Worm (Caenorhabditis elegans) whole organism, L3 larva: ENCODE results near the gene K06A4.2.

Source experiments
- ceh-82 ChIP-seq: fragments of 150-350 bp; optimal IDR thresholded peaks from 2 replicates; lab custom pipeline; 2014; ENCODE audit warnings: missing biosample characterization, missing genetic modification characterization
- ceh-9 ChIP-seq: sonication (generic microtip); optimal IDR thresholded peaks from 2 replicates; lab custom pipeline; 2018; ENCODE audit warnings: missing biosample characterization, missing genetic modification characterization
- egl-27 ChIP-seq: sonication (generic microtip); optimal IDR thresholded peaks from 4 replicates; lab custom pipeline; 2017; ENCODE audit warnings: missing biosample characterization, missing genetic modification reagents, missing genetic modification characterization
- egl-5 ChIP-seq: fragments of 150-350 bp; optimal IDR thresholded peaks from 2 replicates; lab custom pipeline; 2017; ENCODE audit warnings: missing biosample characterization, missing genetic modification reagents, missing genetic modification characterization, inconsistent platforms
- elt-1 ChIP-seq: fragments of 150-350 bp; optimal IDR thresholded peaks from 2 replicates; lab custom pipeline; 2014; ENCODE audit warnings: missing biosample characterization, missing genetic modification characterization
- elt-2 ChIP-seq: sonication (generic microtip); optimal IDR thresholded peaks from 2 replicates; lab custom pipeline; 2016; ENCODE audit warnings: missing genetic modification reagents, mild to moderate bottlenecking, missing genetic modification characterization, missing compliant biosample characterization
- elt-3 ChIP-seq, 3 experiments: fragments of 150-350 bp in 1 of 3; sonication (generic microtip) in 2 of 3; optimal IDR thresholded peaks; 2 replicates in 2 of 3; 4 replicates in 1 of 3; lab custom pipeline; 2014 to 2017; ENCODE audit warnings: missing biosample characterization in 3 of 3, missing genetic modification characterization in 3 of 3
- fkh-10 ChIP-seq: sonication (generic microtip); optimal IDR thresholded peaks from 2 replicates; lab custom pipeline; 2017; ENCODE audit warnings: missing biosample characterization, missing genetic modification reagents, missing genetic modification characterization
- fkh-2 ChIP-seq: fragments of 150-350 bp; optimal IDR thresholded peaks from 2 replicates; lab custom pipeline; 2014; ENCODE audit warnings: missing biosample characterization, missing genetic modification reagents, missing genetic modification characterization
- fos-1 ChIP-seq: fragments of 150-350 bp; optimal IDR thresholded peaks from 2 replicates; lab custom pipeline; 2014; ENCODE audit warnings: missing biosample characterization, missing genetic modification characterization
- hmg-11 ChIP-seq: sonication (generic microtip); optimal IDR thresholded peaks from 2 replicates; lab custom pipeline; 2016; ENCODE audit warnings: missing genetic modification characterization, missing compliant biosample characterization
- jun-1 ChIP-seq: fragments of 150-350 bp; optimal IDR thresholded peaks from 2 replicates; lab custom pipeline; 2014; ENCODE audit warnings: missing biosample characterization, missing genetic modification reagents, missing genetic modification characterization
- lin-15B ChIP-seq: fragments of 150-350 bp; optimal IDR thresholded peaks from 2 replicates; lab custom pipeline; 2014; ENCODE audit warnings: missing biosample characterization, missing genetic modification characterization
- lin-39 ChIP-seq: fragments of 150-350 bp; optimal IDR thresholded peaks from 2 replicates; lab custom pipeline; 2018; ENCODE audit warnings: missing biosample characterization, missing genetic modification reagents, missing genetic modification characterization
- mdl-1 ChIP-seq: fragments of 150-350 bp; optimal IDR thresholded peaks from 2 replicates; lab custom pipeline; 2014; ENCODE audit warnings: missing biosample characterization, missing genetic modification characterization
- nfya-1 ChIP-seq: sonication (generic microtip); optimal IDR thresholded peaks from 2 replicates; lab custom pipeline; 2017; ENCODE audit warnings: missing genetic modification characterization, mild to moderate bottlenecking, missing compliant biosample characterization, antibody characterized with exemption, moderate library complexity; ENCODE audit not compliant: insufficient read depth
- nhr-11 ChIP-seq: fragments of 150-350 bp; optimal IDR thresholded peaks from 2 replicates; lab custom pipeline; 2014; ENCODE audit warnings: missing biosample characterization, missing genetic modification characterization
- nhr-12 ChIP-seq: fragments of 150-350 bp; optimal IDR thresholded peaks from 2 replicates; lab custom pipeline; 2014; ENCODE audit warnings: missing biosample characterization, missing genetic modification characterization
- nhr-23 ChIP-seq: fragments of 150-350 bp; optimal IDR thresholded peaks from 2 replicates; lab custom pipeline; 2014; ENCODE audit warnings: missing biosample characterization, missing genetic modification reagents, missing genetic modification characterization
- nhr-237 ChIP-seq: fragments of 150-350 bp; optimal IDR thresholded peaks from 2 replicates; lab custom pipeline; 2014; ENCODE audit warnings: missing biosample characterization, missing genetic modification characterization
- nhr-25 ChIP-seq: sonication (generic microtip); optimal IDR thresholded peaks from 2 replicates; lab custom pipeline; 2017; ENCODE audit warnings: missing biosample characterization, missing genetic modification characterization
- nhr-67 ChIP-seq: fragments of 150-350 bp; optimal IDR thresholded peaks from 2 replicates; lab custom pipeline; 2014; ENCODE audit warnings: missing biosample characterization, missing genetic modification characterization
- nhr-76 ChIP-seq: fragments of 150-350 bp; sonication (generic microtip); optimal IDR thresholded peaks from 5 replicates; lab custom pipeline; 2014; ENCODE audit warnings: missing biosample characterization, missing genetic modification characterization
- nhr-77 ChIP-seq: fragments of 150-350 bp; optimal IDR thresholded peaks from 2 replicates; lab custom pipeline; 2014; ENCODE audit warnings: missing biosample characterization, missing genetic modification characterization
- pha-4 ChIP-seq: fragments of 150-350 bp; optimal IDR thresholded peaks from 2 replicates; lab custom pipeline; 2014; ENCODE audit warnings: missing biosample characterization, missing genetic modification reagents, missing genetic modification characterization
- pqm-1 ChIP-seq: fragments of 150-350 bp; optimal IDR thresholded peaks from 2 replicates; lab custom pipeline; 2017; ENCODE audit warnings: missing biosample characterization, missing genetic modification characterization, inconsistent platforms
- snpc-4 ChIP-seq: fragments of 150-350 bp; optimal IDR thresholded peaks from 2 replicates; lab custom pipeline; 2014; ENCODE audit warnings: missing biosample characterization, missing genetic modification characterization
- unc-39 ChIP-seq: sonication (generic microtip); optimal IDR thresholded peaks from 4 replicates; lab custom pipeline; 2017; ENCODE audit warnings: missing biosample characterization, missing genetic modification characterization
- ztf-11 ChIP-seq: fragments of 150-350 bp; optimal IDR thresholded peaks from 2 replicates; lab custom pipeline; 2014; ENCODE audit warnings: missing biosample characterization, missing genetic modification characterization
- ztf-4 ChIP-seq: fragments of 150-350 bp; optimal IDR thresholded peaks from 2 replicates; lab custom pipeline; 2014; ENCODE audit warnings: missing biosample characterization, missing genetic modification characterization

Gene K06A4.2

DNA sequence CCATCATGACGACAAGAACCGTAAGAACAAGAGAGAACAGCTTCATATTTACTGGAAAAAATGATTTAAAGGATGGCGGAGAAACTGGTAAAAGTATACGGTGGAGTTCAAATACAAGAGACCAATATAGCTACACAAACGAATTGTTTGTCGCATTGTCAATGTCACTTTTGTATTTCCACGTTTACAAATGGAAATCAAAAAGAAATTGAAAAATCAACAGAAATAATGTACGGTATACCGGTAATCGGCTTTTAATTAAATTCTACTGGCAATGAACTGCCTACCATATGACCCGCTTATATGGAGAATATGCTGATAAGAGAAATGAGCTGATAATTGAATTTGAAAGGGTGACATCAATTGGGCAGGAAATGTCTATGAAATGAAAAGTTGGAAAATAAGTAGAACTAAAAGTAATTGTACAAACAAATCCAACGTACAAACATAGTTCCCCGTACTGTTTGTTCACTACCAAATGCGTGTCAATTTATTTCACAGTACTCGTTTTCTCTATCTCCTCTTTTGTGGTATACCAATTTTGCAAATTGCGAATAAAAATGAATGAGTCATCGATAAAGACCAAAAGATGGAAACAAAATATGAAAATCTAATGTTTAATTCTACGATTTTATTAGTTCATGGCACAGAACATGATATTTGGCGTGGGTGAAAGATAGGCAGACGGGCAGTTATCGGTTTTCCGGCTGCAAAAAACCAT is 7.6 kb downstream of the K06A4.2 start, which contains the start of gene K06A4.7:
Gene K06A4.7, minus strand, starts transcription at position 51 of the 721 bp plus-strand sequence.
- peak; percentile 67 for TF ChIP-seq pha-4
- peak; percentile 44 for TF ChIP-seq jun-1 (tag; lab: Kevin White, UChicago)
- no peak for TF ChIP-seq hmg-11 (tag; lab: Kevin White, UChicago)
- TF ChIP-seq elt-2 (tag; lab: Kevin White, UChicago), result peak; percentile 87
- TF ChIP-seq ceh-9 (tag; lab: Kevin White, UChicago), result no peak
- TF ChIP-seq pqm-1 (tag; lab: Kevin White, UChicago), result peak; percentile 70

DNA sequence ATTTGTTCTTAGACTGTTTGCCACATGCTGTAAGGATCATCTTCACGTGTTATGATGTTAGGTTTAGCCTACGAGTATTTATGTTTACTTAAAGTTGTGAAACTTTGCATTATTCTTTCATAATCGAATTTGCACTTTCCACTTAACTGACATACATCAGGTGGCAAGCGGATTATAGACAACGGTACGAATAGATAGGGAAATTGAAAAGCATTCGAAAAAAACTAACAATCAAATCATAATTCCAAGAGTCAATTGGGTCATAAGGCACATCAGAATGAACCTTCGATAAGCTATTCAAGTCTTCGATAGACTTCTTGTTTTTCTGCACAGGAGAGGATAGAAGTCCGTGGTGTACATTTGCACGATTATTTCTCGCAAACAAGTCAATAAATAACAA is 8.5 kb downstream of the K06A4.2 start:
- TF ChIP-seq hmg-11 (tag; lab: Kevin White, UChicago), result no peak
- no peak for TF ChIP-seq nhr-23 (tag; lab: Kevin White, UChicago)
- TF ChIP-seq ceh-82, result no peak
- no peak for TF ChIP-seq nhr-237 (tag; lab: Kevin White, UChicago)
- TF ChIP-seq lin-15B (tag; lab: Kevin White, UChicago), result no peak
- TF ChIP-seq ztf-11 (tag; lab: Kevin White, UChicago), result no peak
- no peak for TF ChIP-seq nhr-12 (tag; lab: Kevin White, UChicago)
- no peak for TF ChIP-seq nhr-67 (tag; lab: Kevin White, UChicago)
- no peak for TF ChIP-seq nhr-77
- TF ChIP-seq nhr-25 (tag; lab: Kevin White, UChicago), result no peak
- peak; percentile 69 for TF ChIP-seq elt-2 (tag; lab: Kevin White, UChicago)
- no peak for TF ChIP-seq nhr-11 (tag; lab: Kevin White, UChicago)
- no peak for TF ChIP-seq nfya-1 (tag; lab: Kevin White, UChicago)
- TF ChIP-seq pqm-1 (tag; lab: Kevin White, UChicago), result peak; percentile 75

DNA sequence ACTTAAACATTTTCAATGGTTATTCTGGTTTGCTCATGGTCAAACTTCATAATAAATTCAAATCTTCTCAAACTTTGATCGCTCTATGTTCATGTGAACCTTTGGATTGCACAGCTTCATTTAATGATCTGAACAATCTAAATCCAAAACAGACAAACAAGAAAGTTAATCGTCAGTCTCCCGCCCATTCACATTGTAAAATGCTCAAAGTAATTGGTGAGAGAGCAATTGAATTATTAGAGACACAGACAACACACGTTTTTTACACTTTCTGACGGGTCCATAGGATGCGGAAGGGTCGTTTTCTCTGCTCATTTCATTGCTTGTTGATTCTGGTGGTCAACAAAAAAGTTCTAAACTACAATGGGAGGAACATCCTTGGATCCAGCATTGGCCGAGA is 12.7 kb downstream of the K06A4.2 start, which contains the start of gene gsnl-1:
Gene gsnl-1, plus strand, starts transcription at position 301 of the 400 bp plus-strand sequence.
- TF ChIP-seq fos-1 (tag; lab: Kevin White, UChicago) (no peak), egl-5 (tag; lab: Kevin White, UChicago) (peak; percentile 13)

DNA sequence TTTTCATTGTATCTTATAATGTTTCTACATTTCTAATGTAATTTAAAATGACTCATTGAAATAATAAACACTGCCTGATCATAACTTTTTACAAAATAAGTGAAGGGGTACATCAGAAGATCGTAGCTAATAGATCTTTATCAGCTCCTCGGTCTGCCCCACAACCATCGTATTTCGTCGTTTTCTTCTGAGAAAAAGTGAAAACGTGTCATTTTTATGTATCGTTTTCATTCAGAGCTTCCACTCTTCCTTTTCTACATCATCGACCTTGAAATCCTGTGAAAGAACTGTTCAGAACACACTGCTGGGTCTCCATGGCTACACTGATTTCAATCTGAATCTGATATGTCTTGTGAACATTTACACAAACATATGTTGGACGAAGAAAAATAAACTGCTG is 15.3 kb downstream of the K06A4.2 start:
- TF ChIP-seq elt-1 (tag; lab: Kevin White, UChicago) (peak; percentile 62), nhr-25 (tag; lab: Kevin White, UChicago) (peak; percentile 59), ceh-82 (no peak), egl-5 (tag; lab: Kevin White, UChicago) (no peak), fkh-10 (no peak), elt-3 (tag; optimal IDR thresholded peaks at IDR 0.05; lab: Kevin White, UChicago) (no peak), pha-4 (no peak), unc-39 (tag; lab: Kevin White, UChicago) (no peak), egl-27 (no peak), fkh-2 (no peak), ztf-4 (tag; lab: Kevin White, UChicago) (no peak), elt-2 (tag; lab: Kevin White, UChicago) (no peak), lin-39 (tag; lab: Kevin White, UChicago) (no peak), snpc-4 (tag; lab: Kevin White, UChicago) (no peak), mdl-1 (tag; lab: Kevin White, UChicago) (no peak), nhr-76 (no peak), nhr-77 (no peak)

DNA sequence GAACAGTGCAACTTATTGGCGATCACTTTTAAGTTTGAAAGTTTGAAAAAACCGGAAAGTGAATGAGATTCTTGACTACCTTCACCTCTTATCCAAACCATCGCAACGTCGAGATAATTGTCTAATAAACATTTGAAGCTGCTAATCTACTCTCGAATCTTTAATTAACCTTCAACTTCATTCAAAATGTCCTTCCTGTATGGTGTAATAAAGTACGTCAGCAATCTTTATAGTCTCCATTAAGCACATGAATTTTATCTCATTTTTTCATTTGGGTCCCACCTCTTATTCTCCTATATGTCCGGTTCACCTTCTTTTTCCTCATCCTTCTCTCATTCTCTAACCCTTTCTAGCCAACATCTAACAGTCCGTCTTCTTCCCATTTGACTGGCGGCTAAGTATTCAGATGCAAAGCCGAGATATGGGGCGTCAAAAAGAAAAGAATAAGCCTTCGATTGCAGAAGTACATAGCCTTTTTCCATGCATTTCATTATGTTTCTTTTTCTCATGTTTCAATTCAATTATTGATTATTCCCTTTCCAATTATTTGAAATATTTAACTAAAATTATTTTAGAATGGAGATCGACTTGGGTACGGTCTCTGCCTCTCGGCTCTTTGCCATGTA is 16.9 kb downstream of the K06A4.2 start, which contains the start of gene swt-5:
Gene swt-5, plus strand, starts transcription at position 576 of the 626 bp plus-strand sequence.
- TF ChIP-seq ztf-11 (tag; lab: Kevin White, UChicago) (no peak), nhr-25 (tag; lab: Kevin White, UChicago) (peak; percentile 65), ztf-4 (tag; lab: Kevin White, UChicago) (no peak), ceh-82 (no peak), nhr-23 (tag; lab: Kevin White, UChicago) (no peak), elt-1 (tag; lab: Kevin White, UChicago) (peak; percentile 91), nhr-12 (tag; lab: Kevin White, UChicago) (no peak)
